Worm (Caenorhabditis elegans): ENCODE results near the gene T25E4.2.
"Not testable (repeated sequence)": the region's sequence is repeated elsewhere in the genome, so short reads cannot be mapped to it uniquely, and the experiment has no call there.

Gene T25E4.2

DNA sequence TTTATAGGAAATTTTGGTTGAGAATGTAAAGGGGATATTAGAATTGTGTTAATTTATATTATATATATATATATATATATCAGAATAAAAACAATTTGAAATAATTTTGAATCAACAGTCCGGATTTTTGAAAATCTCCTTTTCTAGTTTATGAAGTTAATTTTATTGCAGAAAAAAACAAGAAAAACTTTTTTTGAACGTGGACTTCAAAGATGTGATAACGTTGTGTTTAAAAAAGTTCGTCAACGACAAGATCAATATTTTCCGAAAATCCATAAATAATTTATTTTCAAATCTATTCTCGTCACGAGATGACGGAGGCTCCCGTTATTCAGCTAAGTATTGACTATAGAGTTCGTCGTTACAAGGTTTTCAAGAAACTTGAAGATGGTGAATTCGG is 44.7 kb downstream of the T25E4.2 start, which contains the start of gene C17C3.11:
Gene C17C3.11, plus strand, starts transcription at position 301 of the 400 bp plus-strand sequence.
- TF ChIP-seq dao-5 (tag; optimal IDR thresholded peaks at IDR 0.05) (no peak), W03F9.2 (tag; optimal IDR thresholded peaks at IDR 0.05) (no peak), him-1 (tag; optimal IDR thresholded peaks at IDR 0.05) (no peak)

DNA sequence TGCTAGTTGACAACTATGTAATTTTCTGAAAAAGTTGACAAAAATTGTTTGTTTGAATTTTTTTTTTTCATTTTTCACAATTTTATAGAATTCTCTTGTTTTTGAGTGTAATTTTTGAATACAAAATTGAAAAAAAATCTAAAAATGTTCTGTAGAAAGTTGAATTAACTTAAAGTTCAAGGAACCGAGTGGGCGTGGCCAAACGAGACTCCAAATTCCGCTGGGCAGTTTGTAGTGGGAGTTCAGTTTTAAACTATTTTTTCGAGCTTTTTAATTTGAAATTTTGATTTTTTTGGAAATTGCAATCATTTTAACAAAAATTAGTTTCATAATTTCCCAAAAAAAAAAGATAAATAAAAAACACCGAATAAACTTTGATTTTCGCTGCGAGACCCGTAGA is 45.1 kb downstream of the T25E4.2 start:
- TF ChIP-seq him-1 (tag; optimal IDR thresholded peaks at IDR 0.05) (no peak), dao-5 (tag; optimal IDR thresholded peaks at IDR 0.05) (no peak), W03F9.2 (tag; optimal IDR thresholded peaks at IDR 0.05) (no peak)

- TF ChIP-seq dao-5, W03F9.2, him-1 (tag; optimal IDR thresholded peaks at IDR 0.05): not testable (repeated sequence)
Measured at ce11 chrII:5534939-5535338, 47.3 kb downstream of the T25E4.2 start, which contains the start of gene hlh-25. TSS of gene hlh-25 (plus strand) at chrII:5535239.

- TF ChIP-seq dao-5 (tag; optimal IDR thresholded peaks at IDR 0.05), result no peak
- no peak for TF ChIP-seq W03F9.2 (tag; optimal IDR thresholded peaks at IDR 0.05)
- no peak for TF ChIP-seq him-1 (tag; optimal IDR thresholded peaks at IDR 0.05)
Measured at ce11 chrII:5533642-5534041, 48.6 kb downstream of the T25E4.2 start, which contains the start of gene hlh-26. TSS of gene hlh-26 (minus strand) at chrII:5533742.

- no peak for TF ChIP-seq W03F9.2 (tag; optimal IDR thresholded peaks at IDR 0.05)
- TF ChIP-seq him-1 (tag; optimal IDR thresholded peaks at IDR 0.05), result no peak
- no peak for TF ChIP-seq dao-5 (tag; optimal IDR thresholded peaks at IDR 0.05)
Measured at ce11 chrII:5531855-5532328, 50.3 kb downstream of the T25E4.2 start, which contains the start of gene C17C3.9. TSS of gene C17C3.9 (minus strand) at chrII:5532278.

Data from whole organism, L4/young adult.